Fruit fly (Drosophila melanogaster): Measurements from ENCODE around the gene CheB93a.

The CheB93a gene

DNA sequence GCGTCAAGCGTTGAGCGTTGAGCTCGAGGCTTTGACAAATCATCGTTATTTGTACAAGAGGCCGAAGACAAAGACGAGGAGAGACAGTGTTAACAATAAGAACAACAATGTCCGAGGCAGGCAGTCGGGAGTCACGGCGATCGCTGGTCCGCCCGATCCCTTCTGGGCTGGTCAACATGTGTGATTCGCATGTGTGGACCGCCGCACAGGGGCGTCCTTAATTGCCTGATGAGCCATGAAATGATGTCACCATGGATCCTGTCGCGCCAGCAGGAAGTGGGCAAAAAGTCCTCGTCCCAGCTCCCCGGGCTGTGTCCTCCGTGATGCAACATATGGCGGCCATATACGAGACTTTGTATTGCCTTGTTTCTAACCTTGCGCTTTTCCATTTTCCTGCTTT is 27.3 kb upstream of the CheB93a start:
- TF ChIP-seq ken (GFP tag; IDR thresholded peaks at IDR 0.05) (0 out of 3 replicates have a peak, but pooled peaks have one; percentile 13), twi (tag; optimal IDR thresholded peaks at IDR 0.05) (peak; percentile 97), prd (optimal IDR thresholded peaks at IDR 0.05) (no peak), prd (GFP tag; IDR thresholded peaks at IDR 0.05) (peak; percentile 6; the same call in 1 of the 3 replicates), mld (GFP tag; IDR thresholded peaks at IDR 0.05; ENCODE audit: partially characterized antibody) (no peak; the same call in 2 of the 3 replicates)

DNA sequence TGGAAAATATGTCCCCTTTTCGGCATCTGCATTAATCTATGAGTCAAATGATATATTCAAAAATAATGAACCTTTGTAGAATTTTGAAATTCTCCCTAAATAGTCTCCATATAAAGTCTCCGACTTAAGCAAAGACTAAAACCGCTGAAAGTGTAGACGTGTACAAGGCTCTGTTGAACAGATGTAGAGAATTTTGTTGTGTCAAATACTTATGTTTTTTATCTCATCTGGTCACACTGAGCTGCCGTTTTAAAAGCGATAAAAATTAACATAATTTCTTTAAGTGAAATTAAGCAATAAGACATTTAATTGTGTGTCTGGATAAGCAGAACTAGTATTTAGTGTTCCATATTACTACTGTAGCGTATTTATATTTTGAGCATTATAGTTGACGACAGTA is 21.1 kb upstream of the CheB93a start:
- TF ChIP-seq Adf1 (GFP tag; IDR thresholded peaks at IDR 0.05) (no peak), zen (tag; optimal IDR thresholded peaks at IDR 0.05) (no peak), CG33557 (GFP tag; optimal IDR thresholded peaks at IDR 0.05) (no peak), CG17912 (GFP tag; optimal IDR thresholded peaks at IDR 0.05) (no peak), chif (GFP tag; optimal IDR thresholded peaks at IDR 0.05) (peak in 1 of 2 experiments; percentile 25), PHDP (tag; optimal IDR thresholded peaks at IDR 0.05) (no peak), chinmo (GFP tag; IDR thresholded peaks at IDR 0.05; ENCODE audit: partially characterized antibody) (no peak), Meics (GFP tag; optimal IDR thresholded peaks at IDR 0.05) (no peak), kay (GFP tag; optimal IDR thresholded peaks at IDR 0.05) (no peak), CG31365 (tag; optimal IDR thresholded peaks at IDR 0.05) (no peak), Fer3 (tag; optimal IDR thresholded peaks at IDR 0.05) (no peak), CG4328 (GFP tag; optimal IDR thresholded peaks at IDR 0.05) (no peak), Kr (GFP tag; optimal IDR thresholded peaks at IDR 0.05) (no peak), Sox102F (GFP tag; optimal IDR thresholded peaks at IDR 0.05) (no peak), so (GFP tag; IDR thresholded peaks at IDR 0.05) (no peak), GATAe (GFP tag; conservative IDR thresholded peaks at IDR 0.05) (no peak), CG30431 (GFP tag; optimal IDR thresholded peaks at IDR 0.05) (no peak), Atf6 (GFP tag; IDR thresholded peaks at IDR 0.05) (no peak), CG31388 (GFP tag; optimal IDR thresholded peaks at IDR 0.05) (no peak), CG12155 (GFP tag; optimal IDR thresholded peaks at IDR 0.05) (no peak), Bgb (GFP tag; IDR thresholded peaks at IDR 0.05; ENCODE audit: partially characterized antibody) (peak; percentile 67), CG7372 (GFP tag; IDR thresholded peaks at IDR 0.05) (no peak), Nf-YA (GFP tag; IDR thresholded peaks at IDR 0.05) (no peak), Xrp1 (GFP tag; IDR thresholded peaks at IDR 0.05) (no peak), CG17612 (GFP tag; IDR thresholded peaks at IDR 0.05) (no peak), CG14441 (GFP tag; IDR thresholded peaks at IDR 0.05) (no peak), schlank (tag; optimal IDR thresholded peaks at IDR 0.05) (no peak), vfl (GFP tag; optimal IDR thresholded peaks at IDR 0.05) (no peak), CG2199 (GFP tag; IDR thresholded peaks at IDR 0.05) (0 out of 3 replicates have a peak, but pooled peaks have one; percentile 35), CG3407 (GFP tag; optimal IDR thresholded peaks at IDR 0.05) (no peak), CG12659 (GFP tag; optimal IDR thresholded peaks at IDR 0.05) (no peak), CG6791 (GFP tag; IDR thresholded peaks at IDR 0.05; ENCODE audit: partially characterized antibody) (peak; percentile 31; the same call in 1 of the 3 replicates), da (GFP tag; optimal IDR thresholded peaks at IDR 0.05) (no peak), CG1602 (GFP tag; optimal IDR thresholded peaks at IDR 0.05) (no peak), HmgD (GFP tag; optimal IDR thresholded peaks at IDR 0.05) (no peak), CG1529 (GFP tag; optimal IDR thresholded peaks at IDR 0.05) (no peak), CG9215 (GFP tag; IDR thresholded peaks at IDR 0.05) (no peak), dati (GFP tag; IDR thresholded peaks at IDR 0.05) (no peak), CG8290 (GFP tag; optimal IDR thresholded peaks at IDR 0.05) (peak; percentile 41), CG8290 (tag; optimal IDR thresholded peaks at IDR 0.05) (no peak), BtbVII (GFP tag; optimal IDR thresholded peaks at IDR 0.05) (no peak), tna (GFP tag; IDR thresholded peaks at IDR 0.05; ENCODE audit: partially characterized antibody) (no peak), B-H2 (GFP tag; optimal IDR thresholded peaks at IDR 0.05) (no peak), vnd (GFP tag; IDR thresholded peaks at IDR 0.05; ENCODE audit: partially characterized antibody) (no peak), ken (GFP tag; IDR thresholded peaks at IDR 0.05) (no peak), Deaf1 (tag; optimal IDR thresholded peaks at IDR 0.05) (no peak)
